Fruit fly (Drosophila melanogaster): Measurements from ENCODE around the gene IP3K2.

The IP3K2 gene

DNA sequence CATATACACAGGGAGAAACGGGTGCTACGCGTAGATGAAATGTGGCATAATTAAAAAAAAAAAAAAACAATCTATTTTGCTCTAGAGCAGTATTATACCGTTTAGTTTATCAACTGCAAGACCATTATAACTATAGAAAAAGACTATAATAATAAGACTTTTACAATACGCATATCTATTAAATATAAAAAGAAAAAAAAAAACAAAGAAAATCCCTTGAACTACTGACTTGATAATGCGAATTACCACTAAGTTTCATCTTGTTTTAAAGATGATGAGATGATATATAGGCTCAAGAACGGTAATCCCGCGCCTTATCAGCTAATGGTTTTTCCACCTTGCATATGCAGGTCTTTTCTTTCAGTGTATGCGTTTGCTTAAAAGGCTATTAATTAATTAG is 3.8 kb downstream of the IP3K2 start (continued):
- TF ChIP-seq CG17361 (GFP tag; IDR thresholded peaks at IDR 0.05) (peak; percentile 43; the same call in 1 of the 3 replicates), sc (optimal IDR thresholded peaks at IDR 0.05) (no peak), sc (GFP tag; optimal IDR thresholded peaks at IDR 0.05) (peak; percentile 1), pnt (GFP tag; optimal IDR thresholded peaks at IDR 0.05) (no peak), esg (GFP tag; conservative IDR thresholded peaks at IDR 0.05) (peak; percentile 27; the same call in 1 of the 2 replicates), CG10979 (tag; optimal IDR thresholded peaks at IDR 0.05) (peak; percentile 12), CG12391 (tag; optimal IDR thresholded peaks at IDR 0.05) (peak; percentile 32), Xbp1 (GFP tag; optimal IDR thresholded peaks at IDR 0.05) (peak; percentile 29), CG31441 (GFP tag; IDR thresholded peaks at IDR 0.05) (peak; percentile 48)

dm6 chrX:13310764-13311163 is 7.3 kb downstream of the IP3K2 start:
- peak; percentile 25; the same call in 1 of the 2 replicates for TF ChIP-seq Atf6 (GFP tag; IDR thresholded peaks at IDR 0.05)
- TF ChIP-seq CG1603 (tag; optimal IDR thresholded peaks at IDR 0.05): no peak
- no peak for TF ChIP-seq Hmx (GFP tag; optimal IDR thresholded peaks at IDR 0.05)
- TF ChIP-seq Med (GFP tag): peak; percentile 25
- TF ChIP-seq CG4617 (GFP tag; optimal IDR thresholded peaks at IDR 0.05; ENCODE audit: borderline replicate concordance): no peak
- no peak for TF ChIP-seq ERR (GFP tag; optimal IDR thresholded peaks at IDR 0.05)
- TF ChIP-seq Pdp1 (GFP tag; optimal IDR thresholded peaks at IDR 0.05): no peak
- TF ChIP-seq CG12769 (tag; optimal IDR thresholded peaks at IDR 0.05): peak; percentile 88
- 0 out of 2 replicates have a peak, but pooled peaks have one; percentile 31 for TF ChIP-seq NFAT (GFP tag; IDR thresholded peaks at IDR 0.05)
- no peak for TF ChIP-seq CG30403 (GFP tag; optimal IDR thresholded peaks at IDR 0.05)
- peak; percentile 56 for TF ChIP-seq CG13894 (tag; optimal IDR thresholded peaks at IDR 0.05)
- TF ChIP-seq pfk (GFP tag; optimal IDR thresholded peaks at IDR 0.05): peak; percentile 17
- peak; percentile 84 for TF ChIP-seq GATAe (GFP tag; conservative IDR thresholded peaks at IDR 0.05)
- peak; percentile 23; the same call in 1 of the 2 replicates for TF ChIP-seq CG9932 (GFP tag; IDR thresholded peaks at IDR 0.05)
- TF ChIP-seq sug (tag; optimal IDR thresholded peaks at IDR 0.05): peak; percentile 76
- TF ChIP-seq CG7963 (GFP tag; IDR thresholded peaks at IDR 0.05; ENCODE audit: partially characterized antibody): no peak
- peak; percentile 3 for TF ChIP-seq HHEX (GFP tag; optimal IDR thresholded peaks at IDR 0.05)
- TF ChIP-seq CG17328 (GFP tag; IDR thresholded peaks at IDR 0.05): no peak
- peak; percentile 9 for TF ChIP-seq CG3281 (GFP tag; optimal IDR thresholded peaks at IDR 0.05)
- no peak for TF ChIP-seq tup (GFP tag; optimal IDR thresholded peaks at IDR 0.05)
- TF ChIP-seq abd-A (tag; optimal IDR thresholded peaks at IDR 0.05): peak; percentile 24
- TF ChIP-seq Adf1 (GFP tag; IDR thresholded peaks at IDR 0.05): peak; percentile 27; the same call in 1 of the 2 replicates
- TF ChIP-seq exex (tag; optimal IDR thresholded peaks at IDR 0.05): peak; percentile 72
- 0 out of 2 replicates have a peak, but pooled peaks have one; percentile 20 for TF ChIP-seq Awh (GFP tag; IDR thresholded peaks at IDR 0.05)
- peak; percentile 9 for TF ChIP-seq gsb-n (tag; optimal IDR thresholded peaks at IDR 0.05)
- peak; percentile 72; the same call in 1 of the 4 replicates for TF ChIP-seq chinmo (GFP tag; IDR thresholded peaks at IDR 0.05; ENCODE audit: partially characterized antibody)
- TF ChIP-seq grn (GFP tag; optimal IDR thresholded peaks at IDR 0.05): peak; percentile 85
- TF ChIP-seq CG17359 (tag; optimal IDR thresholded peaks at IDR 0.05): peak; percentile 12
- TF ChIP-seq pan (optimal IDR thresholded peaks at IDR 0.05): no peak
- TF ChIP-seq pan (GFP tag; optimal IDR thresholded peaks at IDR 0.05 in 1 of 2, IDR thresholded peaks at IDR 0.05 in 1 of 2): peak in 1 of 2 experiments; percentile 36
- peak; percentile 83 for TF ChIP-seq crol (GFP tag; IDR thresholded peaks at IDR 0.05)
- TF ChIP-seq CG10209 (GFP tag; optimal IDR thresholded peaks at IDR 0.05): peak; percentile 5
- peak; percentile 25 for TF ChIP-seq CG34376 (GFP tag; optimal IDR thresholded peaks at IDR 0.05)
- TF ChIP-seq CG8290 (GFP tag; optimal IDR thresholded peaks at IDR 0.05): no peak
- peak in 1 of 2 experiments; percentile 58 for TF ChIP-seq CG8290 (tag; optimal IDR thresholded peaks at IDR 0.05)
- no peak for TF ChIP-seq ems (GFP tag; optimal IDR thresholded peaks at IDR 0.05)
- peak; percentile 70 for TF ChIP-seq mirr (GFP tag; optimal IDR thresholded peaks at IDR 0.05)
- 0 out of 3 replicates have a peak, but pooled peaks have one; percentile 40 for TF ChIP-seq ci (GFP tag; IDR thresholded peaks at IDR 0.05)
- TF ChIP-seq Ssrp (tag; optimal IDR thresholded peaks at IDR 0.05): no peak
- TF ChIP-seq CG15269 (tag; optimal IDR thresholded peaks at IDR 0.05): peak; percentile 18
- TF ChIP-seq Sox102F (GFP tag; optimal IDR thresholded peaks at IDR 0.05): no peak

Data from whole organism, embryonic.